Fruit fly (Drosophila melanogaster) whole organism, embryonic: ENCODE data around the gene CG17029.

Source experiments
- Ada2b ChIP-seq: fragments of 200-800 bp; sonication (Bioruptor generic); IDR thresholded peaks from 2 replicates; pipeline ENCODE4 v1.3.6; 2022; ENCODE audit warnings: missing biosample characterization, missing genetic modification characterization
- Asciz ChIP-seq: fragments of 200-800 bp; sonication (Bioruptor generic); optimal IDR thresholded peaks from 2 replicates; lab custom pipeline; 2017; ENCODE audit warnings: missing biosample characterization, mild to moderate bottlenecking, missing genetic modification characterization, missing genetic modification reagents
- BtbVII ChIP-seq: fragments of 200-800 bp; sonication (Bioruptor generic); optimal IDR thresholded peaks from 3 replicates; lab custom pipeline; 2017; ENCODE audit warnings: missing biosample characterization, mild to moderate bottlenecking, missing genetic modification characterization
- CG10209 ChIP-seq: fragments of 200-800 bp; sonication (Bioruptor generic); optimal IDR thresholded peaks from 3 replicates; lab custom pipeline; 2017; ENCODE audit warnings: missing biosample characterization, mild to moderate bottlenecking, missing genetic modification characterization, missing genetic modification reagents
- CG11093 ChIP-seq: fragments of 200-800 bp; sonication (Bioruptor generic); IDR thresholded peaks from 3 replicates; pipeline ENCODE4 v1.3.6; 2022; ENCODE audit warnings: missing biosample characterization, missing genetic modification characterization
- CG11560 ChIP-seq: fragments of 200-800 bp; sonication (Bioruptor generic); IDR thresholded peaks from 3 replicates; pipeline ENCODE4 v1.3.6; 2022; ENCODE audit warnings: missing biosample characterization, missing genetic modification characterization
- CG11696 ChIP-seq: fragments of 200-800 bp; sonication (Bioruptor generic); IDR thresholded peaks from 2 replicates; pipeline ENCODE4 v1.3.6; 2022; ENCODE audit warnings: missing biosample characterization, missing genetic modification characterization
- CG1233 ChIP-seq: fragments of 200-800 bp; sonication (Bioruptor generic); optimal IDR thresholded peaks from 4 replicates; lab custom pipeline; 2018; ENCODE audit warnings: missing biosample characterization, mild to moderate bottlenecking, missing genetic modification characterization
- CG12391 ChIP-seq: fragments of 200-800 bp; sonication (Bioruptor generic); optimal IDR thresholded peaks from 3 replicates; lab custom pipeline; 2018; ENCODE audit warnings: missing biosample characterization, mild to moderate bottlenecking, missing genetic modification characterization, moderate library complexity
- CG13287 ChIP-seq: fragments of 200-800 bp; sonication (Bioruptor generic); IDR thresholded peaks from 2 replicates; pipeline ENCODE4 v1.3.6; 2022; ENCODE audit warnings: missing biosample characterization, missing genetic modification characterization; ENCODE audit not compliant: partially characterized antibody
- CG13894 ChIP-seq: fragments of 200-800 bp; sonication (Bioruptor generic); optimal IDR thresholded peaks from 3 replicates; lab custom pipeline; 2018; ENCODE audit warnings: missing biosample characterization, mild to moderate bottlenecking, missing genetic modification characterization, moderate library complexity
- CG15514 ChIP-seq: fragments of 200-800 bp; sonication (Bioruptor generic); optimal IDR thresholded peaks from 3 replicates; lab custom pipeline; 2017; ENCODE audit warnings: missing biosample characterization, missing genetic modification characterization, mild to moderate bottlenecking, moderate library complexity, missing genetic modification reagents
- CG17359 ChIP-seq: fragments of 200-800 bp; sonication (Bioruptor generic); optimal IDR thresholded peaks from 3 replicates; lab custom pipeline; 2018; ENCODE audit warnings: missing biosample characterization, mild to moderate bottlenecking, missing genetic modification characterization, moderate library complexity
- CG17385 ChIP-seq: fragments of 200-800 bp; sonication (Bioruptor generic); optimal IDR thresholded peaks from 3 replicates; lab custom pipeline; 2018; ENCODE audit warnings: missing biosample characterization, mild to moderate bottlenecking, missing genetic modification characterization
- CG32532 ChIP-seq: fragments of 200-800 bp; sonication (Bioruptor generic); IDR thresholded peaks from 2 replicates; pipeline ENCODE4 v1.3.6; 2022; ENCODE audit warnings: missing biosample characterization, missing genetic modification characterization
- CG6654 ChIP-seq: fragments of 200-800 bp; sonication (Bioruptor generic); optimal IDR thresholded peaks from 2 replicates; lab custom pipeline; 2017; ENCODE audit warnings: missing biosample characterization, mild to moderate bottlenecking, missing genetic modification characterization
- CG7357 ChIP-seq: fragments of 200-800 bp; sonication (Bioruptor generic); IDR thresholded peaks from 3 replicates; pipeline ENCODE4 v1.3.6; 2022; ENCODE audit warnings: missing biosample characterization, missing genetic modification characterization
- CG7556 ChIP-seq: fragments of 200-800 bp; sonication (Bioruptor generic); optimal IDR thresholded peaks from 2 replicates; lab custom pipeline; 2017; ENCODE audit warnings: missing biosample characterization, mild to moderate bottlenecking, missing genetic modification characterization
- CG7745 ChIP-seq: fragments of 200-800 bp; sonication (Bioruptor generic); optimal IDR thresholded peaks from 2 replicates; lab custom pipeline; 2018; ENCODE audit warnings: missing biosample characterization, mild to moderate bottlenecking, missing genetic modification characterization, moderate library complexity
- CG7839 ChIP-seq: fragments of 200-800 bp; sonication (Bioruptor generic); optimal IDR thresholded peaks from 3 replicates; lab custom pipeline; 2018; ENCODE audit warnings: missing biosample characterization, mild to moderate bottlenecking, missing genetic modification characterization, moderate library complexity
- Eip74EF ChIP-seq, 2 experiments: fragments of 200-800 bp in 1 of 2; fragments of >200 bp in 1 of 2; sonication (Bioruptor generic) in 1 of 2; optimal IDR thresholded peaks; 2 replicates each; lab custom pipeline; 2017 to 2019; ENCODE audit warnings: missing biosample characterization in 2 of 2, missing genetic modification characterization in 2 of 2, mild to moderate bottlenecking in 1 of 2, moderate library complexity in 1 of 2
- Ets65A ChIP-seq: fragments of 200-800 bp; sonication (Bioruptor generic); peaks from one replicate; lab custom pipeline; 2016; ENCODE audit warnings: missing biosample characterization, missing genetic modification characterization
- GATAe ChIP-seq: fragments of 200-800 bp; sonication (Bioruptor generic); conservative IDR thresholded peaks from 2 replicates; pipeline ENCODE4 v1.3.6; 2022; ENCODE audit warnings: missing biosample characterization, missing genetic modification characterization
- H2.0 ChIP-seq: fragments of 200-800 bp; sonication (Bioruptor generic); IDR thresholded peaks from 2 replicates; pipeline ENCODE4 v1.3.6; 2022; ENCODE audit warnings: missing biosample characterization, missing genetic modification characterization
- MTF-1 ChIP-seq: fragments of 200-800 bp; sonication (Bioruptor generic); optimal IDR thresholded peaks from 2 replicates; lab custom pipeline; 2018; ENCODE audit warnings: missing biosample characterization, mild to moderate bottlenecking, missing genetic modification characterization, borderline replicate concordance
- Mad ChIP-seq: fragments of 200-800 bp; sonication (Bioruptor generic); optimal IDR thresholded peaks from 2 replicates; lab custom pipeline; 2016; ENCODE audit warnings: missing biosample characterization, missing genetic modification characterization
- Mrtf ChIP-seq: fragments of 200-800 bp; sonication (Bioruptor generic); IDR thresholded peaks from 3 replicates; pipeline ENCODE4 v1.3.6; 2022; ENCODE audit warnings: missing biosample characterization, missing genetic modification characterization
- Oli ChIP-seq: fragments of 200-800 bp; sonication (Bioruptor generic); optimal IDR thresholded peaks from 2 replicates; lab custom pipeline; 2018; ENCODE audit warnings: missing biosample characterization, mild to moderate bottlenecking, missing genetic modification characterization, moderate library complexity
- PHDP ChIP-seq: fragments of 200-800 bp; sonication (Bioruptor generic); optimal IDR thresholded peaks from 3 replicates; lab custom pipeline; 2018; ENCODE audit warnings: missing biosample characterization, mild to moderate bottlenecking, missing genetic modification characterization, moderate library complexity
- Ssrp ChIP-seq: fragments of 200-800 bp; sonication (Bioruptor generic); optimal IDR thresholded peaks from 2 replicates; lab custom pipeline; 2018; ENCODE audit warnings: missing biosample characterization, mild to moderate bottlenecking, missing genetic modification characterization, moderate library complexity
- ara ChIP-seq: fragments of 200-800 bp; sonication (Bioruptor generic); IDR thresholded peaks from 2 replicates; pipeline ENCODE4 v1.3.6; 2022; ENCODE audit warnings: missing biosample characterization, missing genetic modification characterization
- bbx ChIP-seq: fragments of 200-800 bp; sonication (Bioruptor generic); IDR thresholded peaks from 2 replicates; pipeline ENCODE4 v1.3.6; 2022; ENCODE audit warnings: missing biosample characterization, missing genetic modification characterization; ENCODE audit not compliant: partially characterized antibody
- caup ChIP-seq: fragments of 200-800 bp; sonication (Bioruptor generic); optimal IDR thresholded peaks from 3 replicates; lab custom pipeline; 2017; ENCODE audit warnings: missing biosample characterization, mild to moderate bottlenecking, missing genetic modification characterization, moderate library complexity; ENCODE audit not compliant: severe bottlenecking
- croc ChIP-seq: fragments of 200-800 bp; sonication (Bioruptor generic); conservative IDR thresholded peaks from 3 replicates; pipeline ENCODE4 v1.3.6; 2022; ENCODE audit warnings: missing biosample characterization, missing genetic modification characterization
- danr ChIP-seq: fragments of 200-800 bp; sonication (Bioruptor generic); IDR thresholded peaks from 2 replicates; pipeline ENCODE4 v1.3.6; 2022; ENCODE audit warnings: missing biosample characterization, missing genetic modification characterization
- gcm2 ChIP-seq: fragments of 200-800 bp; sonication (Bioruptor generic); optimal IDR thresholded peaks from 2 replicates; lab custom pipeline; 2016; ENCODE audit warnings: missing biosample characterization, missing genetic modification characterization
- grn ChIP-seq: fragments of 200-800 bp; sonication (Bioruptor generic); optimal IDR thresholded peaks from 3 replicates; lab custom pipeline; 2017; ENCODE audit warnings: missing biosample characterization, missing genetic modification characterization
- gt ChIP-seq: fragments of 200-800 bp; sonication (Bioruptor generic); IDR thresholded peaks from 2 replicates; pipeline ENCODE4 v1.3.6; 2022; ENCODE audit warnings: missing biosample characterization, missing genetic modification characterization
- jigr1 ChIP-seq: fragments of 200-800 bp; sonication (Bioruptor generic); IDR thresholded peaks from 3 replicates; pipeline ENCODE4 v1.3.6; 2022; ENCODE audit warnings: missing biosample characterization, missing genetic modification characterization
- lmd ChIP-seq: fragments of 200-800 bp; sonication (Bioruptor generic); IDR thresholded peaks from 2 replicates; pipeline ENCODE4 v1.3.6; 2022; ENCODE audit warnings: missing biosample characterization, missing genetic modification characterization
- nerfin-2 ChIP-seq: fragments of 200-800 bp; sonication (Bioruptor generic); IDR thresholded peaks from 2 replicates; pipeline ENCODE4 v1.3.6; 2022; ENCODE audit warnings: missing biosample characterization, missing genetic modification characterization; ENCODE audit not compliant: partially characterized antibody
- ranshi ChIP-seq: fragments of 200-800 bp; sonication (Bioruptor generic); IDR thresholded peaks from 2 replicates; pipeline ENCODE4 v1.3.6; 2022; ENCODE audit warnings: missing biosample characterization, missing genetic modification characterization
- sens ChIP-seq: fragments of 200-800 bp; sonication (Bioruptor generic); peaks from one replicate; lab custom pipeline; 2016; ENCODE audit warnings: missing biosample characterization, missing genetic modification characterization
- sisA ChIP-seq: fragments of 200-800 bp; sonication (Bioruptor generic); IDR thresholded peaks from 2 replicates; pipeline ENCODE4 v1.3.6; 2022; ENCODE audit warnings: missing biosample characterization, missing genetic modification characterization
- stc ChIP-seq: fragments of 200-800 bp; sonication (Bioruptor generic); IDR thresholded peaks from 2 replicates; pipeline ENCODE4 v1.3.6; 2022; ENCODE audit warnings: missing biosample characterization, missing genetic modification characterization
- tin ChIP-seq: fragments of 200-800 bp; sonication (Bioruptor generic); optimal IDR thresholded peaks from 3 replicates; lab custom pipeline; 2016; ENCODE audit warnings: missing biosample characterization, missing genetic modification characterization
- vvl ChIP-seq: fragments of 200-800 bp; sonication (Bioruptor generic); IDR thresholded peaks from 2 replicates; pipeline ENCODE4 v1.3.6; 2022; ENCODE audit warnings: missing biosample characterization, missing genetic modification characterization
- wor ChIP-seq: fragments of 200-800 bp; sonication (Bioruptor generic); IDR thresholded peaks from 2 replicates; pipeline ENCODE4 v1.3.6; 2022; ENCODE audit warnings: missing biosample characterization, missing genetic modification characterization

The CG17029 gene

DNA sequence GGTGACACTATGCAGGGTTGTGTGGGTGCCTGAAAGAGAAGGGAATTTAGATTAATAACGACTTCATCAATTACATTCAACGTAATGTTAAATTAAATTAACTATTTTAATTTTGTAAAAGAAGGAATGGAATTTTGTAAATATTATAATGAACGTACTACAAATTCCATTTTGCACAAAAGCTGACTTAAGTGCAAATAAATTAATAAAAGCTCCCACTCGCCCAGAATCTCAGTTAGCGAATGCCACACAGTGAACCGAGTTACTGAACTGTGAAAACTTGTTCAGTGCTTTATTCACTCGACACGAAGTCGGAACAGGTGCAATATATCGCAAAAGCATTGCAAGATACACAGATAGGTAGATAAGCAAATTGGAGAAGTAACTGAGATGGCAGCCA lies 1.6 kb upstream of the CG17029 start, which contains the start of gene CG17026:
CG17026 (plus strand) TSS at position 301 of the 400 bp plus-strand sequence.
- no peak for TF ChIP-seq BtbVII (GFP tag; lab: Kevin White, UChicago)

DNA sequence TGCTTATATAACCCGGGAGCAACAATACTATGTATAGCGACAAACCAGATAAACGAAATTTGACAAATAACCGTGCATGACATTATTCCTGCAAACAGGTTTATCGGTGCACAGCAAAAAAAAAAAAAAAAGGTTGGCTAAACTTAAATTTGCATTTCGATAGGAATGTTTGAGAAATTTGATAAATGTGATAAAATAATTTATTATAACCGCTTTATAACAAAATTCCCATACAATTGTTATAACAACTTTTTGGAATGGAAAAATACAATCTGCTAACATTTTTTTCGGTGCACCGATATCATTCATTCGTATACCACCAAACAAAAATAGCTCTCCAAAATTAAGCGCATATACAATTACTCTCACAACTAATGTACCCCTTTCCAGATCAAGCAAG lies 895 bp downstream of the CG17029 start:
- TF ChIP-seq sens (GFP tag; lab: Kevin White, UChicago), result peak; percentile 87
- TF ChIP-seq MTF-1 (GFP tag; lab: Kevin White, UChicago), result no peak
- peak; percentile 28 for TF ChIP-seq CG10209 (GFP tag; lab: Kevin White, UChicago)
- peak; percentile 55 for TF ChIP-seq caup (GFP tag; lab: Kevin White, UChicago)
- TF ChIP-seq Ssrp (tag; lab: Kevin White, UChicago), result no peak
- no peak for TF ChIP-seq Mad (GFP tag; lab: Kevin White, UChicago)
- TF ChIP-seq stc (GFP tag; lab: Robert Waterston, UW), result peak; percentile 74
- TF ChIP-seq CG11093, result peak; percentile 63; the same call in 2 of the 3 replicates
- peak; percentile 10; the same call in 1 of the 2 replicates for TF ChIP-seq CG11696
- peak; percentile 79 for TF ChIP-seq vvl
- TF ChIP-seq Mrtf (GFP tag; lab: Robert Waterston, UW), result no peak
- TF ChIP-seq CG7839 (tag; lab: Kevin White, UChicago), result peak; percentile 75
- TF ChIP-seq CG17385 (GFP tag; lab: Kevin White, UChicago), result peak; percentile 32
- TF ChIP-seq H2.0 (GFP tag; lab: Robert Waterston, UW), result no peak
- TF ChIP-seq CG13894 (tag; lab: Kevin White, UChicago), result peak; percentile 12
- TF ChIP-seq wor (GFP tag; lab: Robert Waterston, UW), result no peak
- no peak for TF ChIP-seq CG7556 (GFP tag; lab: Kevin White, UChicago)
- no peak for TF ChIP-seq grn (GFP tag; lab: Kevin White, UChicago)
- peak; percentile 53; the same call in 2 of the 3 replicates for TF ChIP-seq croc (GFP tag; lab: Robert Waterston, UW)
- no peak for TF ChIP-seq nerfin-2 (GFP tag; lab: Robert Waterston, UW)
- TF ChIP-seq bbx (GFP tag; lab: Robert Waterston, UW), result no peak
- peak; percentile 31; the same call in 1 of the 2 replicates for TF ChIP-seq danr
- TF ChIP-seq lmd (GFP tag; lab: Robert Waterston, UW), result peak; percentile 77
- TF ChIP-seq CG17359 (tag; lab: Kevin White, UChicago), result peak; percentile 71
- TF ChIP-seq Ets65A (GFP tag; lab: Kevin White, UChicago), result peak; percentile 16
- TF ChIP-seq CG15514 (GFP tag; lab: Kevin White, UChicago), result peak; percentile 51
- TF ChIP-seq ranshi, result peak; percentile 45; the same call in 1 of the 2 replicates
- TF ChIP-seq jigr1 (GFP tag; lab: Robert Waterston, UW), result peak; percentile 36; the same call in 2 of the 3 replicates
- peak; percentile 36 for TF ChIP-seq Oli (tag; lab: Kevin White, UChicago)
- peak; percentile 66 for TF ChIP-seq Ada2b (GFP tag; lab: Robert Waterston, UW)
- TF ChIP-seq gt (GFP tag; lab: Robert Waterston, UW), result no peak
- TF ChIP-seq CG11560 (tag; lab: Robert Waterston, UW), result no peak
- peak; percentile 59; the same call in 2 of the 3 replicates for TF ChIP-seq CG7357 (GFP tag; lab: Robert Waterston, UW)
- peak; percentile 61 for TF ChIP-seq GATAe (GFP tag; lab: Robert Waterston, UW)
- peak; percentile 56 for TF ChIP-seq Asciz (GFP tag; lab: Kevin White, UChicago)
- peak; percentile 53 for TF ChIP-seq PHDP (tag; lab: Kevin White, UChicago)
- no peak for TF ChIP-seq CG13287
- peak; percentile 74 for TF ChIP-seq CG32532 (GFP tag; lab: Robert Waterston, UW)
- TF ChIP-seq Eip74EF (GFP tag; optimal IDR thresholded peaks at IDR 0.05; lab: Kevin White, UChicago), result peak in 1 of 2 experiments; percentile 28
- TF ChIP-seq sisA (GFP tag; lab: Robert Waterston, UW), result peak; percentile 42
- TF ChIP-seq tin (GFP tag; lab: Kevin White, UChicago), result peak; percentile 30
- peak; percentile 49 for TF ChIP-seq CG1233 (GFP tag; lab: Kevin White, UChicago)
- no peak for TF ChIP-seq CG7745
- TF ChIP-seq gcm2 (GFP tag; lab: Kevin White, UChicago), result no peak
- peak; percentile 60 for TF ChIP-seq ara
- peak; percentile 37 for TF ChIP-seq CG12391 (tag; lab: Kevin White, UChicago)
- TF ChIP-seq CG6654 (GFP tag; lab: Kevin White, UChicago), result no peak
